Fruit fly (Drosophila melanogaster) whole organism, embryonic: Measurements from ENCODE around the gene Etfb.

Source experiments
- Asciz ChIP-seq: fragments of 200-800 bp; sonication (Bioruptor generic); optimal IDR thresholded peaks from 2 replicates; lab custom pipeline; 2017; ENCODE audit warnings: missing biosample characterization, mild to moderate bottlenecking, missing genetic modification characterization, missing genetic modification reagents
- Bdp1 ChIP-seq: fragments of 200-800 bp; sonication (Bioruptor generic); optimal IDR thresholded peaks from 3 replicates; lab custom pipeline; 2016; ENCODE audit warnings: missing biosample characterization, missing genetic modification characterization
- Bgb ChIP-seq: fragments of 200-800 bp; sonication (Bioruptor generic); IDR thresholded peaks from 2 replicates; pipeline ENCODE4 v1.3.6; 2022; ENCODE audit warnings: missing biosample characterization, missing genetic modification characterization; ENCODE audit not compliant: partially characterized antibody
- CG10147 ChIP-seq: fragments of 200-800 bp; sonication (Bioruptor generic); optimal IDR thresholded peaks from 2 replicates; lab custom pipeline; 2019; ENCODE audit warnings: missing biosample characterization, mild to moderate bottlenecking, missing genetic modification characterization, moderate library complexity
- CG10431 ChIP-seq: fragments of 200-800 bp; sonication (Bioruptor generic); optimal IDR thresholded peaks from 3 replicates; lab custom pipeline; 2018; ENCODE audit warnings: missing biosample characterization, mild to moderate bottlenecking, missing genetic modification characterization
- CG11456 ChIP-seq: fragments of 200-800 bp; sonication (Bioruptor generic); IDR thresholded peaks from 3 replicates; pipeline ENCODE4 v1.3.6; 2022; ENCODE audit warnings: missing biosample characterization, missing genetic modification characterization
- CG11695 ChIP-seq: fragments of 200-800 bp; sonication (Bioruptor generic); IDR thresholded peaks from 3 replicates; pipeline ENCODE4 v1.3.6; 2022; ENCODE audit warnings: missing biosample characterization, missing genetic modification characterization
- CG13775 ChIP-seq: fragments of 200-800 bp; sonication (Bioruptor generic); optimal IDR thresholded peaks from 3 replicates; lab custom pipeline; 2017; ENCODE audit warnings: missing biosample characterization, mild to moderate bottlenecking, missing genetic modification characterization
- CG15269 ChIP-seq: fragments of 200-800 bp; sonication (Bioruptor generic); optimal IDR thresholded peaks from 2 replicates; lab custom pipeline; 2018; ENCODE audit warnings: missing biosample characterization, mild to moderate bottlenecking, missing genetic modification characterization, moderate library complexity
- CG15696 ChIP-seq: fragments of 200-800 bp; sonication (Bioruptor generic); optimal IDR thresholded peaks from 2 replicates; lab custom pipeline; 2019; ENCODE audit warnings: missing biosample characterization, mild to moderate bottlenecking, missing genetic modification characterization, moderate library complexity
- CG1647 ChIP-seq: fragments of 200-800 bp; sonication (Bioruptor generic); optimal IDR thresholded peaks from 3 replicates; lab custom pipeline; 2016; ENCODE audit warnings: missing biosample characterization, missing genetic modification characterization
- CG16815 ChIP-seq: fragments of 200-800 bp; sonication (Bioruptor generic); optimal IDR thresholded peaks from 3 replicates; lab custom pipeline; 2017; ENCODE audit warnings: missing biosample characterization, mild to moderate bottlenecking, missing genetic modification characterization
- CG17186 ChIP-seq: fragments of 200-800 bp; sonication (Bioruptor generic); optimal IDR thresholded peaks from 3 replicates; lab custom pipeline; 2017; ENCODE audit warnings: missing biosample characterization, missing genetic modification reagents, missing genetic modification characterization
- CG17568 ChIP-seq: fragments of 200-800 bp; sonication (Bioruptor generic); optimal IDR thresholded peaks from 2 replicates; lab custom pipeline; 2018; ENCODE audit warnings: missing biosample characterization, mild to moderate bottlenecking, missing genetic modification characterization, moderate library complexity
- CG1832 ChIP-seq: fragments of 200-800 bp; sonication (Bioruptor generic); optimal IDR thresholded peaks from 2 replicates; lab custom pipeline; 2017; ENCODE audit warnings: missing biosample characterization, mild to moderate bottlenecking, missing genetic modification characterization, inconsistent platforms
- CG2712 ChIP-seq: fragments of 200-800 bp; optimal IDR thresholded peaks from 3 replicates; lab custom pipeline; 2019; ENCODE audit warnings: missing biosample characterization, mild to moderate bottlenecking, missing genetic modification characterization, moderate library complexity
- CG5180 ChIP-seq: fragments of 200-800 bp; sonication (Bioruptor generic); optimal IDR thresholded peaks from 3 replicates; lab custom pipeline; 2017; ENCODE audit warnings: missing biosample characterization, missing genetic modification characterization, mild to moderate bottlenecking, moderate library complexity, missing genetic modification reagents
- CG7372 ChIP-seq: fragments of 200-800 bp; sonication (Bioruptor generic); IDR thresholded peaks from 2 replicates; pipeline ENCODE4 v1.3.6; 2022; ENCODE audit warnings: missing biosample characterization, missing genetic modification characterization
- CG8290 ChIP-seq, 3 experiments: fragments of 200-800 bp; sonication (Bioruptor generic); optimal IDR thresholded peaks; 2 replicates each; lab custom pipeline; 2016 to 2019; ENCODE audit warnings: missing biosample characterization in 3 of 3, missing genetic modification characterization in 3 of 3, mild to moderate bottlenecking in 2 of 3, moderate library complexity in 1 of 3
- CoRest ChIP-seq: fragments of 200-800 bp; sonication (Bioruptor generic); optimal IDR thresholded peaks from 3 replicates; lab custom pipeline; 2018; ENCODE audit warnings: missing biosample characterization, mild to moderate bottlenecking, missing genetic modification characterization, moderate library complexity
- E2f1 ChIP-seq: fragments of 200-800 bp; sonication (Bioruptor generic); IDR thresholded peaks from 2 replicates; pipeline ENCODE4 v1.3.6; 2022; ENCODE audit warnings: missing biosample characterization, missing genetic modification characterization
- Ets65A ChIP-seq: fragments of 200-800 bp; sonication (Bioruptor generic); peaks from one replicate; lab custom pipeline; 2016; ENCODE audit warnings: missing biosample characterization, missing genetic modification characterization
- HHEX ChIP-seq: fragments of 200-800 bp; sonication (Bioruptor generic); optimal IDR thresholded peaks from 3 replicates; lab custom pipeline; 2017; ENCODE audit warnings: missing biosample characterization, mild to moderate bottlenecking, missing genetic modification characterization, missing genetic modification reagents
- NFAT ChIP-seq: fragments of 200-800 bp; sonication (Bioruptor generic); IDR thresholded peaks from 2 replicates; pipeline ENCODE4 v1.3.6; 2022; ENCODE audit warnings: missing biosample characterization, missing genetic modification characterization
- Opbp ChIP-seq: fragments of 200-800 bp; sonication (Bioruptor generic); IDR thresholded peaks from 3 replicates; pipeline ENCODE4 v1.3.6; 2022; ENCODE audit warnings: missing biosample characterization, missing genetic modification characterization; ENCODE audit not compliant: partially characterized antibody
- Sin3A ChIP-seq: fragments of >200 bp; optimal IDR thresholded peaks from 2 replicates; lab custom pipeline; 2018
- ab ChIP-seq: fragments of 200-800 bp; sonication (Bioruptor generic); optimal IDR thresholded peaks from 2 replicates; lab custom pipeline; 2016; ENCODE audit warnings: missing biosample characterization, missing genetic modification characterization
- abd-A ChIP-seq: fragments of 200-800 bp; sonication (Bioruptor generic); optimal IDR thresholded peaks from 3 replicates; lab custom pipeline; 2019; ENCODE audit warnings: missing biosample characterization, mild to moderate bottlenecking, missing genetic modification characterization, moderate library complexity
- ato ChIP-seq: fragments of 200-800 bp; sonication (Bioruptor generic); IDR thresholded peaks from 2 replicates; pipeline ENCODE4 v1.3.6; 2022; ENCODE audit warnings: missing biosample characterization, missing genetic modification characterization; ENCODE audit not compliant: partially characterized antibody
- bcd ChIP-seq: fragments of 200-800 bp; sonication (Bioruptor generic); optimal IDR thresholded peaks from 2 replicates; lab custom pipeline; 2017; ENCODE audit warnings: missing biosample characterization, mild to moderate bottlenecking, missing genetic modification characterization
- danr ChIP-seq: fragments of 200-800 bp; sonication (Bioruptor generic); IDR thresholded peaks from 2 replicates; pipeline ENCODE4 v1.3.6; 2022; ENCODE audit warnings: missing biosample characterization, missing genetic modification characterization
- ems ChIP-seq: fragments of 200-800 bp; sonication (Bioruptor generic); optimal IDR thresholded peaks from 3 replicates; lab custom pipeline; 2016; ENCODE audit warnings: missing biosample characterization, missing genetic modification characterization
- fu2 ChIP-seq: fragments of 200-800 bp; sonication (Bioruptor generic); optimal IDR thresholded peaks from 2 replicates; lab custom pipeline; 2016; ENCODE audit warnings: missing biosample characterization, missing genetic modification characterization
- gsb-n ChIP-seq: fragments of 200-800 bp; sonication (Bioruptor generic); optimal IDR thresholded peaks from 3 replicates; lab custom pipeline; 2018; ENCODE audit warnings: missing biosample characterization, mild to moderate bottlenecking, missing genetic modification characterization
- kah ChIP-seq: fragments of 200-800 bp; sonication (Bioruptor generic); optimal IDR thresholded peaks from 2 replicates; lab custom pipeline; 2018; ENCODE audit warnings: missing biosample characterization, mild to moderate bottlenecking, missing genetic modification characterization
- lbe ChIP-seq: fragments of 200-800 bp; sonication (Bioruptor generic); optimal IDR thresholded peaks from 2 replicates; lab custom pipeline; 2016; ENCODE audit warnings: missing biosample characterization, mild to moderate bottlenecking, missing genetic modification characterization
- lola ChIP-seq, 3 experiments: fragments of >200 bp in 2 of 3; fragments of 200-800 bp in 1 of 3; sonication (Bioruptor generic) in 1 of 3; optimal IDR thresholded peaks; 2 replicates each; lab custom pipeline; 2017 to 2019; ENCODE audit warnings: missing biosample characterization in 3 of 3, missing genetic modification characterization in 3 of 3, mild to moderate bottlenecking in 1 of 3, moderate library complexity in 1 of 3
- org-1 ChIP-seq: fragments of 200-800 bp; sonication (Bioruptor generic); optimal IDR thresholded peaks from 2 replicates; lab custom pipeline; 2017; ENCODE audit warnings: missing biosample characterization, missing genetic modification characterization
- peb ChIP-seq: fragments of 200-800 bp; sonication (Bioruptor generic); IDR thresholded peaks from 2 replicates; pipeline ENCODE4 v1.3.6; 2022; ENCODE audit warnings: missing biosample characterization, missing genetic modification characterization
- pho ChIP-seq: fragments of 200-800 bp; sonication (Bioruptor generic); optimal IDR thresholded peaks from 2 replicates; lab custom pipeline; 2016; ENCODE audit warnings: missing biosample characterization, missing genetic modification characterization
- prd ChIP-seq, 3 experiments: fragments of >200 bp in 2 of 3; fragments of 200-800 bp in 1 of 3; sonication (Bioruptor generic) in 1 of 3; optimal IDR thresholded peaks in 2 of 3; IDR thresholded peaks in 1 of 3; 2 replicates in 2 of 3; 3 replicates in 1 of 3; pipeline versions ENCODE4 v1.3.6 to Lab custom; 2017 to 2022; ENCODE audit warnings: missing biosample characterization in 1 of 3, missing genetic modification characterization in 1 of 3
- rib ChIP-seq: fragments of 200-800 bp; sonication (Bioruptor generic); IDR thresholded peaks from 2 replicates; pipeline ENCODE4 v1.3.6; 2022; ENCODE audit warnings: missing biosample characterization, missing genetic modification characterization
- row ChIP-seq: fragments of 200-800 bp; sonication (Bioruptor generic); IDR thresholded peaks from 3 replicates; pipeline ENCODE4 v1.3.6; 2022; ENCODE audit warnings: missing biosample characterization, missing genetic modification characterization
- sd ChIP-seq: fragments of 200-800 bp; sonication (Bioruptor generic); optimal IDR thresholded peaks from 3 replicates; lab custom pipeline; 2018; ENCODE audit warnings: missing biosample characterization, mild to moderate bottlenecking, missing genetic modification characterization, moderate library complexity
- seq ChIP-seq: fragments of 200-800 bp; sonication (Bioruptor generic); IDR thresholded peaks from 2 replicates; pipeline ENCODE4 v1.3.6; 2022; ENCODE audit warnings: missing biosample characterization, missing genetic modification characterization
- slp2 ChIP-seq: fragments of 200-800 bp; sonication (Bioruptor generic); optimal IDR thresholded peaks from 2 replicates; lab custom pipeline; 2016; ENCODE audit warnings: missing biosample characterization, missing genetic modification characterization
- tup ChIP-seq: fragments of 200-800 bp; sonication (Bioruptor generic); optimal IDR thresholded peaks from 2 replicates; lab custom pipeline; 2016; ENCODE audit warnings: missing biosample characterization, mild to moderate bottlenecking, missing genetic modification characterization, moderate library complexity
- twi ChIP-seq: fragments of 200-800 bp; optimal IDR thresholded peaks from 2 replicates; lab custom pipeline; 2019; ENCODE audit warnings: missing biosample characterization, mild to moderate bottlenecking, missing genetic modification characterization, moderate library complexity
- vvl ChIP-seq: fragments of 200-800 bp; sonication (Bioruptor generic); IDR thresholded peaks from 2 replicates; pipeline ENCODE4 v1.3.6; 2022; ENCODE audit warnings: missing biosample characterization, missing genetic modification characterization

The Etfb gene

DNA sequence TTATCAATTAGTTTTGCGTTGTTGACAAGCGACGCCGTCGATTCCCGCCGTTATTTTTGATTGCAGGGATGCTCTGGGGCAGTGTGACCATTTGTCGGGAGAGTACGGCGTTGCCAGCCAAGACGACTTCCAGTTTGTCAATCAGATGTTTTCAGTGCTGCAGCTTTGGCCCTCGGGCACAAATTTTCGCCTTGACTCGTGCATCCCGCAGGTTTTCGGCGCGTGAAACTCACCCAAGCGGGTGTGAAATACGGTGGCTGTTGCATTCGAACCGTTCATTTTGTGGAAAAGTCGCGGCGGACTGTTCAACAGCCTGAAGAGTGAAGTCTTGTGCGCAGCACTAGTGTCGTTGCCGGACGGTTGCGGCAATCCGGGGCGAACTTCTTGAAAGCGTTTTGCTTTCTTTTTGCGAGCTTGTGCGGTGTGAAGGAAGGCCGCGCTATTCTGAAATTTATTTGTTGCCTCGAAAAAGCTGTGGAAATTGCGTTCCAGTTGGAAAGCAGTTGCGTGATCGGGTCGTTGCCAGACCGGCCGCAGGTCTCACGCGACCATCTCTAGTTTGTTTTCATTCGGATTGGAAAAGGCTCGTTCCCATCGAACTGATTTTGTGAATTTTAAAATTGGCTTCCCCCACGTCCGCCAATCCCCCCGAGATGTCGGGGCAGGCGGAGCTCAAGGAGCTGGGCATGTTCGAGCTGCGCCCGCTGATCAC, 4.1 kb upstream of the Etfb start, which contains the start of the genes ca and ncd (continued):
- no peak for TF ChIP-seq danr (GFP tag; lab: Robert Waterston, UW)
- TF ChIP-seq CG1647 (GFP tag; lab: Kevin White, UChicago): no peak
- no peak for TF ChIP-seq CG8290 (GFP tag; optimal IDR thresholded peaks at IDR 0.05; lab: Kevin White, UChicago)
- TF ChIP-seq CG8290 (tag; optimal IDR thresholded peaks at IDR 0.05; lab: Kevin White, UChicago): no peak
- no peak for TF ChIP-seq abd-A
- TF ChIP-seq lola (GFP tag; optimal IDR thresholded peaks at IDR 0.05; lab: Kevin White, UChicago): no peak
- no peak for TF ChIP-seq pho (GFP tag; lab: Kevin White, UChicago)
- TF ChIP-seq peb (GFP tag; lab: Robert Waterston, UW): no peak
- no peak for TF ChIP-seq CG11695 (GFP tag; lab: Robert Waterston, UW)
- no peak; the same call in 1 of the 3 replicates for TF ChIP-seq row (GFP tag; lab: Robert Waterston, UW)
- TF ChIP-seq Sin3A (lab: Kevin White, UChicago): peak; percentile 96
- TF ChIP-seq CG17186 (GFP tag; lab: Kevin White, UChicago): peak; percentile 6
- TF ChIP-seq slp2 (GFP tag; lab: Kevin White, UChicago): no peak
- no peak for TF ChIP-seq kah (GFP tag; lab: Kevin White, UChicago)
- no peak for TF ChIP-seq vvl (GFP tag; lab: Robert Waterston, UW)
- no peak for TF ChIP-seq Ets65A (GFP tag; lab: Kevin White, UChicago)
- TF ChIP-seq CoRest (tag; lab: Kevin White, UChicago): peak; percentile 20
- TF ChIP-seq CG10431 (GFP tag; lab: Kevin White, UChicago): no peak
- TF ChIP-seq fu2 (GFP tag; lab: Kevin White, UChicago): peak; percentile 28
- no peak for TF ChIP-seq Asciz (GFP tag; lab: Kevin White, UChicago)
- TF ChIP-seq org-1 (GFP tag; lab: Kevin White, UChicago): no peak
- no peak for TF ChIP-seq NFAT
- no peak for TF ChIP-seq bcd
- peak; percentile 77 for TF ChIP-seq Bgb (GFP tag; lab: Robert Waterston, UW)
- no peak for TF ChIP-seq sd (tag; lab: Kevin White, UChicago)
- no peak for TF ChIP-seq gsb-n (tag; lab: Kevin White, UChicago)
- TF ChIP-seq CG11456: no peak
- no peak for TF ChIP-seq rib (GFP tag; lab: Robert Waterston, UW)
- TF ChIP-seq E2f1: peak; percentile 8; the same call in 1 of the 2 replicates
- TF ChIP-seq CG15696 (tag; lab: Kevin White, UChicago): no peak
- peak; percentile 62 for TF ChIP-seq Opbp
- no peak for TF ChIP-seq CG5180 (GFP tag; lab: Kevin White, UChicago)
- TF ChIP-seq CG13775: no peak
- no peak for TF ChIP-seq seq (GFP tag; lab: Robert Waterston, UW)
- TF ChIP-seq CG7372: no peak
- no peak for TF ChIP-seq ab (GFP tag; lab: Kevin White, UChicago)
- no peak for TF ChIP-seq ato
- TF ChIP-seq ems (GFP tag; lab: Kevin White, UChicago): no peak
- TF ChIP-seq CG16815 (GFP tag; lab: Kevin White, UChicago): no peak
- no peak for TF ChIP-seq CG17568 (GFP tag; lab: Kevin White, UChicago)
- TF ChIP-seq lbe: no peak
- TF ChIP-seq CG1832 (GFP tag; lab: Kevin White, UChicago): no peak
- no peak for TF ChIP-seq CG10147 (GFP tag; lab: Kevin White, UChicago)
- no peak for TF ChIP-seq prd (optimal IDR thresholded peaks at IDR 0.05; lab: Kevin White, UChicago)
- TF ChIP-seq prd (GFP tag; IDR thresholded peaks at IDR 0.05; lab: Robert Waterston, UW): no peak
- no peak for TF ChIP-seq twi (tag; lab: Kevin White, UChicago)
- TF ChIP-seq CG2712 (tag; lab: Kevin White, UChicago): no peak
- no peak for TF ChIP-seq HHEX (GFP tag; lab: Kevin White, UChicago)
- TF ChIP-seq tup (GFP tag; lab: Kevin White, UChicago): no peak
- TF ChIP-seq CG15269 (tag; lab: Kevin White, UChicago): no peak
- no peak for TF ChIP-seq Bdp1 (GFP tag; lab: Kevin White, UChicago)
